Fruit fly (Drosophila melanogaster) whole organism, prepupa: ENCODE results near the gene CG1737.
A peak's percentile ranks its signal among the peaks of the same experiment; 100 is the strongest.

Source experiments
- Blimp-1 ChIP-seq: fragments of 200-800 bp; sonication (Bioruptor generic); optimal IDR thresholded peaks from 3 replicates; lab custom pipeline; 2017; ENCODE audit warnings: missing biosample characterization, missing genetic modification characterization, mild to moderate bottlenecking, moderate library complexity, missing genetic modification reagents
- CG10631 ChIP-seq: fragments of 200-800 bp; sonication (Bioruptor generic); optimal IDR thresholded peaks from 2 replicates; lab custom pipeline; 2016; ENCODE audit warnings: missing biosample characterization, missing genetic modification characterization
- CG10669 ChIP-seq: fragments of 200-800 bp; sonication (Bioruptor generic); optimal IDR thresholded peaks from 3 replicates; lab custom pipeline; 2018; ENCODE audit warnings: missing biosample characterization, mild to moderate bottlenecking, missing genetic modification characterization, moderate library complexity
- CG11294 ChIP-seq: fragments of 200-800 bp; sonication (Bioruptor generic); IDR thresholded peaks from 2 replicates; pipeline ENCODE4 v1.3.6; 2022; ENCODE audit warnings: missing biosample characterization, missing genetic modification characterization
- CG11762 ChIP-seq: fragments of 200-800 bp; sonication (Bioruptor generic); optimal IDR thresholded peaks from 3 replicates; lab custom pipeline; 2016; ENCODE audit warnings: missing biosample characterization, missing genetic modification characterization; ENCODE audit not compliant: insufficient read depth
- CG11902 ChIP-seq: fragments of 200-800 bp; sonication (Bioruptor generic); optimal IDR thresholded peaks from 3 replicates; lab custom pipeline; 2016; ENCODE audit warnings: missing biosample characterization, missing genetic modification characterization
- CG15336 ChIP-seq: fragments of 200-800 bp; sonication (Bioruptor generic); IDR thresholded peaks from 2 replicates; pipeline ENCODE4 v1.3.6; 2022; ENCODE audit warnings: missing biosample characterization, missing genetic modification characterization
- CG1621 ChIP-seq: fragments of 200-800 bp; sonication (Bioruptor generic); optimal IDR thresholded peaks from 3 replicates; lab custom pipeline; 2018; ENCODE audit warnings: missing biosample characterization, mild to moderate bottlenecking, missing genetic modification characterization
- CG16779 ChIP-seq: fragments of 200-800 bp; sonication (Bioruptor generic); optimal IDR thresholded peaks from 3 replicates; lab custom pipeline; 2017; ENCODE audit warnings: missing biosample characterization, mild to moderate bottlenecking, missing genetic modification characterization
- CG3032 ChIP-seq: fragments of 200-800 bp; optimal IDR thresholded peaks from 2 replicates; lab custom pipeline; 2019; ENCODE audit warnings: missing biosample characterization, mild to moderate bottlenecking, missing genetic modification characterization, moderate library complexity
- CG31627 ChIP-seq: fragments of 200-800 bp; sonication (Bioruptor generic); optimal IDR thresholded peaks from 3 replicates; lab custom pipeline; 2016; ENCODE audit warnings: missing biosample characterization, missing genetic modification characterization
- CG32006 ChIP-seq: fragments of 200-800 bp; sonication (Bioruptor generic); optimal IDR thresholded peaks from 3 replicates; lab custom pipeline; 2017; ENCODE audit warnings: missing biosample characterization, mild to moderate bottlenecking, missing genetic modification characterization
- CG34406 ChIP-seq: fragments of 200-800 bp; sonication (Bioruptor generic); optimal IDR thresholded peaks from 3 replicates; lab custom pipeline; 2016; ENCODE audit warnings: missing biosample characterization, missing genetic modification characterization
- CG3919 ChIP-seq: fragments of 200-800 bp; sonication (Bioruptor generic); optimal IDR thresholded peaks from 3 replicates; lab custom pipeline; 2016; ENCODE audit warnings: missing biosample characterization, missing genetic modification characterization
- CG6163 ChIP-seq: fragments of 200-800 bp; sonication (Bioruptor generic); IDR thresholded peaks from 3 replicates; pipeline ENCODE4 v1.3.6; 2022; ENCODE audit warnings: missing biosample characterization, missing genetic modification characterization
- CG6276 ChIP-seq: fragments of 200-800 bp; sonication (Bioruptor generic); optimal IDR thresholded peaks from 2 replicates; lab custom pipeline; 2017; ENCODE audit warnings: missing biosample characterization, mild to moderate bottlenecking, missing genetic modification characterization
- CG6792 ChIP-seq: fragments of 200-800 bp; sonication (Bioruptor generic); optimal IDR thresholded peaks from 3 replicates; lab custom pipeline; 2016; ENCODE audit warnings: missing biosample characterization, missing genetic modification characterization
- CG6808 ChIP-seq: fragments of 200-800 bp; sonication (Bioruptor generic); optimal IDR thresholded peaks from 3 replicates; lab custom pipeline; 2017; ENCODE audit warnings: missing biosample characterization, missing genetic modification characterization, mild to moderate bottlenecking, moderate library complexity, missing genetic modification reagents
- CG7368 ChIP-seq: fragments of 200-800 bp; sonication (Bioruptor generic); optimal IDR thresholded peaks from 3 replicates; lab custom pipeline; 2016; ENCODE audit warnings: missing biosample characterization, missing genetic modification characterization
- CG8119 ChIP-seq: fragments of 200-800 bp; sonication (Bioruptor generic); IDR thresholded peaks from 3 replicates; pipeline ENCODE4 v1.3.6; 2022; ENCODE audit warnings: missing biosample characterization, missing genetic modification characterization
- CG9139 ChIP-seq: fragments of 200-800 bp; sonication (Bioruptor generic); optimal IDR thresholded peaks from 3 replicates; lab custom pipeline; 2017; ENCODE audit warnings: missing biosample characterization, mild to moderate bottlenecking, missing genetic modification characterization
- Eip75B ChIP-seq: fragments of 200-800 bp; sonication (Bioruptor generic); optimal IDR thresholded peaks from 3 replicates; lab custom pipeline; 2016; ENCODE audit warnings: missing biosample characterization, missing genetic modification characterization
- Eip78C ChIP-seq: fragments of 200-800 bp; sonication (Bioruptor generic); peaks from one replicate; lab custom pipeline; 2016; ENCODE audit warnings: missing biosample characterization, missing genetic modification characterization
- Eip93F ChIP-seq: fragments of 200-800 bp; sonication (Bioruptor generic); optimal IDR thresholded peaks from 2 replicates; lab custom pipeline; 2016; ENCODE audit warnings: missing biosample characterization, mild to moderate bottlenecking, missing genetic modification characterization
- Ets21C ChIP-seq: fragments of 200-800 bp; sonication (Bioruptor generic); optimal IDR thresholded peaks from 3 replicates; lab custom pipeline; 2016; ENCODE audit warnings: missing biosample characterization, missing genetic modification characterization
- Gug ChIP-seq: fragments of 200-800 bp; sonication (Bioruptor generic); IDR thresholded peaks from 2 replicates; pipeline ENCODE4 v1.3.6; 2022; ENCODE audit warnings: missing biosample characterization, missing genetic modification characterization
- Hr38 ChIP-seq: sonication (Bioruptor generic); optimal IDR thresholded peaks from 2 replicates; lab custom pipeline; 2016; ENCODE audit warnings: missing biosample characterization, missing genetic modification characterization
- Hr39 ChIP-seq: fragments of 200-800 bp; sonication (Bioruptor generic); optimal IDR thresholded peaks from 2 replicates; lab custom pipeline; 2016; ENCODE audit warnings: missing biosample characterization, missing genetic modification characterization
- Lpt ChIP-seq: fragments of 200-800 bp; sonication (Bioruptor generic); optimal IDR thresholded peaks from 3 replicates; lab custom pipeline; 2016; ENCODE audit warnings: missing biosample characterization, missing genetic modification characterization
- Met ChIP-seq: fragments of 200-800 bp; sonication (Bioruptor generic); optimal IDR thresholded peaks from 3 replicates; lab custom pipeline; 2016; ENCODE audit warnings: missing biosample characterization, missing genetic modification characterization
- Smox ChIP-seq: fragments of 200-800 bp; sonication (Bioruptor generic); optimal IDR thresholded peaks from 3 replicates; lab custom pipeline; 2016; ENCODE audit warnings: missing biosample characterization, missing genetic modification characterization
- Sox14 ChIP-seq: fragments of 200-800 bp; sonication (Bioruptor generic); optimal IDR thresholded peaks from 3 replicates; lab custom pipeline; 2016; ENCODE audit warnings: missing biosample characterization, missing genetic modification characterization
- Sox15 ChIP-seq: fragments of 200-800 bp; sonication (Bioruptor generic); optimal IDR thresholded peaks from 3 replicates; lab custom pipeline; 2016; ENCODE audit warnings: missing biosample characterization, missing genetic modification characterization
- achi ChIP-seq: fragments of 200-800 bp; sonication (Bioruptor generic); optimal IDR thresholded peaks from 3 replicates; lab custom pipeline; 2016; ENCODE audit warnings: missing biosample characterization, missing genetic modification characterization
- cyc ChIP-seq: fragments of 200-800 bp; sonication (Bioruptor generic); optimal IDR thresholded peaks from 3 replicates; lab custom pipeline; 2016; ENCODE audit warnings: missing biosample characterization, missing genetic modification characterization
- dac ChIP-seq: fragments of 200-800 bp; sonication (Bioruptor generic); optimal IDR thresholded peaks from 2 replicates; lab custom pipeline; 2017; ENCODE audit warnings: missing biosample characterization, mild to moderate bottlenecking, missing genetic modification characterization
- dsx ChIP-seq: fragments of 200-800 bp; optimal IDR thresholded peaks from 3 replicates; lab custom pipeline; 2019; ENCODE audit warnings: missing biosample characterization, mild to moderate bottlenecking, missing genetic modification characterization, moderate library complexity; ENCODE audit not compliant: poor library complexity, severe bottlenecking
- eg ChIP-seq: fragments of 200-800 bp; sonication (Bioruptor generic); IDR thresholded peaks from 3 replicates; pipeline ENCODE4 v1.3.6; 2022; ENCODE audit warnings: missing biosample characterization, missing genetic modification characterization
- esn ChIP-seq: fragments of 200-800 bp; sonication (Bioruptor generic); optimal IDR thresholded peaks from 2 replicates; lab custom pipeline; 2016; ENCODE audit warnings: missing biosample characterization, mild to moderate bottlenecking, missing genetic modification characterization, moderate library complexity
- fd59A ChIP-seq: fragments of 200-800 bp; sonication (Bioruptor generic); optimal IDR thresholded peaks from 2 replicates; lab custom pipeline; 2017; ENCODE audit warnings: missing biosample characterization, mild to moderate bottlenecking, missing genetic modification characterization, missing genetic modification reagents
- fd85E ChIP-seq: fragments of 200-800 bp; sonication (Bioruptor generic); optimal IDR thresholded peaks from 3 replicates; lab custom pipeline; 2016; ENCODE audit warnings: missing biosample characterization, missing genetic modification characterization
- fkh ChIP-seq: fragments of 200-800 bp; sonication (Bioruptor generic); optimal IDR thresholded peaks from 3 replicates; lab custom pipeline; 2017; ENCODE audit warnings: missing biosample characterization, mild to moderate bottlenecking, missing genetic modification characterization, moderate library complexity
- lz ChIP-seq: fragments of 200-800 bp; sonication (Bioruptor generic); optimal IDR thresholded peaks from 3 replicates; lab custom pipeline; 2016; ENCODE audit warnings: missing biosample characterization, missing genetic modification characterization
- net ChIP-seq: fragments of 200-800 bp; sonication (Bioruptor generic); optimal IDR thresholded peaks from 3 replicates; lab custom pipeline; 2016; ENCODE audit warnings: missing biosample characterization, missing genetic modification characterization
- pdm3 ChIP-seq: fragments of 200-800 bp; sonication (Bioruptor generic); optimal IDR thresholded peaks from 3 replicates; lab custom pipeline; 2016; ENCODE audit warnings: missing biosample characterization, missing genetic modification characterization
- salr ChIP-seq, 2 experiments: fragments of 200-800 bp; sonication (Bioruptor generic); optimal IDR thresholded peaks; 3 replicates each; lab custom pipeline; 2016 to 2018; ENCODE audit warnings: missing biosample characterization in 2 of 2, missing genetic modification characterization in 2 of 2, mild to moderate bottlenecking in 1 of 2
- spab ChIP-seq: fragments of 200-800 bp; sonication (Bioruptor generic); optimal IDR thresholded peaks from 2 replicates; lab custom pipeline; 2017; ENCODE audit warnings: missing biosample characterization, mild to moderate bottlenecking, missing genetic modification characterization, missing genetic modification reagents
- ss ChIP-seq, 2 experiments: fragments of 200-800 bp; sonication (Bioruptor generic); optimal IDR thresholded peaks; 2 replicates in 1 of 2; 3 replicates in 1 of 2; lab custom pipeline; 2017 to 2018; ENCODE audit warnings: mild to moderate bottlenecking in 2 of 2, missing biosample characterization in 2 of 2, missing genetic modification characterization in 2 of 2, moderate library complexity in 1 of 2
- svp ChIP-seq: fragments of 200-800 bp; sonication (Bioruptor generic); peaks from one replicate; lab custom pipeline; 2016; ENCODE audit warnings: missing biosample characterization, missing genetic modification characterization
- topi ChIP-seq: fragments of 200-800 bp; sonication (Bioruptor generic); optimal IDR thresholded peaks from 3 replicates; lab custom pipeline; 2016; ENCODE audit warnings: missing biosample characterization, missing genetic modification characterization

CG1737 gene

dm6 chrX:11390625-11391363 is 40.4 kb downstream of the CG1737 start:
- TF ChIP-seq fkh: peak; percentile 5
- peak; percentile 73 for TF ChIP-seq CG11294 (GFP tag; lab: Robert Waterston, UW)
- TF ChIP-seq Hr38 (GFP tag; lab: Kevin White, UChicago): no peak
- peak; percentile 50 for TF ChIP-seq cyc (GFP tag; lab: Kevin White, UChicago)
- TF ChIP-seq Eip93F (GFP tag; lab: Kevin White, UChicago): no peak
- peak in 1 of 2 experiments; percentile 59 for TF ChIP-seq salr (GFP tag; optimal IDR thresholded peaks at IDR 0.05; lab: Kevin White, UChicago)
- TF ChIP-seq CG3919 (GFP tag; lab: Kevin White, UChicago): peak; percentile 66
- TF ChIP-seq dac (GFP tag; lab: Kevin White, UChicago): peak; percentile 44
- TF ChIP-seq CG3032 (tag; lab: Kevin White, UChicago): peak; percentile 38
- TF ChIP-seq fd85E (GFP tag; lab: Kevin White, UChicago): no peak
- TF ChIP-seq lz (GFP tag; lab: Kevin White, UChicago): peak; percentile 38
- peak; percentile 70 for TF ChIP-seq Sox14 (GFP tag; lab: Kevin White, UChicago)
- peak; percentile 52 for TF ChIP-seq CG34406 (GFP tag; lab: Kevin White, UChicago)
- peak; percentile 65 for TF ChIP-seq pdm3 (GFP tag; lab: Kevin White, UChicago)
- peak; percentile 42 for TF ChIP-seq CG11762 (GFP tag; lab: Kevin White, UChicago)
- TF ChIP-seq Met (GFP tag; lab: Kevin White, UChicago): peak; percentile 55
- peak; percentile 44 for TF ChIP-seq topi (GFP tag; lab: Kevin White, UChicago)
- peak; percentile 41 for TF ChIP-seq Smox
- peak; percentile 43 for TF ChIP-seq CG16779
- peak; percentile 56 for TF ChIP-seq achi (GFP tag; lab: Kevin White, UChicago)
- TF ChIP-seq CG6276 (GFP tag; lab: Kevin White, UChicago): peak; percentile 83
- peak; percentile 42 for TF ChIP-seq CG7368 (GFP tag; lab: Kevin White, UChicago)
- TF ChIP-seq Hr39 (GFP tag; lab: Kevin White, UChicago): peak; percentile 60
- no peak for TF ChIP-seq Blimp-1 (GFP tag; lab: Kevin White, UChicago)
- TF ChIP-seq net (GFP tag; lab: Kevin White, UChicago): peak; percentile 57
- TF ChIP-seq CG31627: peak; percentile 58
- TF ChIP-seq spab (GFP tag; lab: Kevin White, UChicago): peak; percentile 42
- peak; percentile 54 for TF ChIP-seq CG10669 (GFP tag; lab: Kevin White, UChicago)
- peak; percentile 83 for TF ChIP-seq CG15336 (GFP tag; lab: Robert Waterston, UW)
- TF ChIP-seq esn (GFP tag; lab: Kevin White, UChicago): peak; percentile 50
- peak; percentile 43 for TF ChIP-seq CG1621 (tag; lab: Kevin White, UChicago)
- TF ChIP-seq CG10631: peak; percentile 70
- TF ChIP-seq CG6792: peak; percentile 23
- peak; percentile 87 for TF ChIP-seq Gug (GFP tag; lab: Robert Waterston, UW)
- no peak for TF ChIP-seq Ets21C (GFP tag; lab: Kevin White, UChicago)
- TF ChIP-seq Eip75B (GFP tag; lab: Kevin White, UChicago): peak; percentile 68
- peak; percentile 22 for TF ChIP-seq Sox15
- TF ChIP-seq dsx (GFP tag; lab: Kevin White, UChicago): peak; percentile 33
- peak; percentile 39 for TF ChIP-seq fd59A (GFP tag; lab: Kevin White, UChicago)
- TF ChIP-seq CG9139 (GFP tag; lab: Kevin White, UChicago): no peak
- peak; percentile 84 for TF ChIP-seq Eip78C (GFP tag; lab: Kevin White, UChicago)
- TF ChIP-seq CG11902: peak; percentile 2
- TF ChIP-seq CG8119 (GFP tag; lab: Robert Waterston, UW): peak; percentile 83
- peak; percentile 94 for TF ChIP-seq eg (GFP tag; lab: Robert Waterston, UW)
- TF ChIP-seq Lpt (GFP tag; lab: Kevin White, UChicago): peak; percentile 45
- TF ChIP-seq svp (GFP tag; lab: Kevin White, UChicago): no peak
- peak in 1 of 2 experiments; percentile 28 for TF ChIP-seq ss (GFP tag; optimal IDR thresholded peaks at IDR 0.05; lab: Kevin White, UChicago)
- peak; percentile 91 for TF ChIP-seq CG6163 (GFP tag; lab: Robert Waterston, UW)
- TF ChIP-seq CG32006 (GFP tag; lab: Kevin White, UChicago): peak; percentile 87
- TF ChIP-seq CG6808: peak; percentile 45
